Fruit fly (Drosophila melanogaster) whole organism, adult: ENCODE data around the gene side-III.

Experiments
- CG14711 ChIP-seq: fragments of 200-800 bp; sonication (Bioruptor generic); optimal IDR thresholded peaks from 2 replicates; lab custom pipeline; 2018; ENCODE audit warnings: missing biosample characterization, mild to moderate bottlenecking, missing genetic modification characterization, moderate library complexity
- CG1620 ChIP-seq: fragments of 200-800 bp; sonication (Bioruptor generic); optimal IDR thresholded peaks from 2 replicates; lab custom pipeline; 2016; ENCODE audit warnings: missing biosample characterization, missing genetic modification characterization
- cnc ChIP-seq, 2 experiments: fragments of >200 bp; optimal IDR thresholded peaks; 2 replicates each; lab custom pipeline; 2017
- kay ChIP-seq: fragments of 200-800 bp; sonication (Bioruptor generic); peaks from one replicate; lab custom pipeline; 2016; ENCODE audit warnings: missing biosample characterization, missing genetic modification characterization, borderline replicate concordance

- TF ChIP-seq kay (no peak), cnc (optimal IDR thresholded peaks at IDR 0.05; lab: Kevin White, UChicago) (no peak), CG1620 (no peak), CG14711 (tag; lab: Kevin White, UChicago) (no peak)
These were observed 78.0 kb downstream of the side-III start for dm6 chr3R:5881308-5881707.
